Worm (Caenorhabditis elegans) whole organism, young adult: Measurements from ENCODE around the gene R11D1.4.

Experiments
- ets-4 ChIP-seq: fragments of 200-800 bp; sonication (Bioruptor generic); optimal IDR thresholded peaks from 2 replicates; lab custom pipeline; 2018; ENCODE audit warnings: mild to moderate bottlenecking, missing genetic modification characterization, missing compliant biosample characterization
- pbrm-1 ChIP-seq: fragments of 200-800 bp; sonication (Bioruptor generic); IDR thresholded peaks from 2 replicates; pipeline ENCODE4 v1.3.6; 2022; ENCODE audit warnings: missing genetic modification reagents, missing genetic modification characterization, missing compliant biosample characterization

DNA sequence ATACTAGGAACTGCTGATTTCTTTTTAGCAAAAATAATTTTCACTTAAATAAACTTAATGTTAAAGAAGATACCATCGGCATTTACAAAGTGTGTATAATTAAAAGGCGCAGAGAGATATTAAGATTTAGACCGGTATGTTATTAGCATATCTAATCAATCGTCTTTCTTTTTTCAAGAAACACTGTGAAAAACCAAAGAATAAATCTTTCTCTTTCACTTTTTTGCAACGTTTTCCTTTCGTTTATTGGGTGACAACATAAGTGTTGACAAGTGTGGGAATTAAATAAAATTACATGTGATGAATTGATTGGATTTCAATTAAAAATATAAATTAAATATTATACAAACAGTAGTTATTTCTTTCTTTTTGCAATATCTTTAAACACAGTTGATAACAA is 38.4 kb upstream of the R11D1.4 start, which contains the start of gene C15C8.8:
- TF ChIP-seq pbrm-1 (GFP tag; lab: Robert Waterston, UW) = no peak
- no peak for TF ChIP-seq ets-4 (GFP tag; lab: Kevin White, UChicago)
